Fruit fly (Drosophila melanogaster): ENCODE measurements around the gene Mob2.

dm6 chr3L:11542437-11542836 is 19.6 kb downstream of the Mob2 start:
- no peak for TF ChIP-seq foxo (GFP tag; optimal IDR thresholded peaks at IDR 0.05)
- no peak for TF ChIP-seq Sp1 (GFP tag; optimal IDR thresholded peaks at IDR 0.05)
- no peak for TF ChIP-seq rgr (GFP tag; optimal IDR thresholded peaks at IDR 0.05)
- TF ChIP-seq Myc (optimal IDR thresholded peaks at IDR 0.05): no peak
- no peak for TF ChIP-seq N (GFP tag; optimal IDR thresholded peaks at IDR 0.05)
- TF ChIP-seq Dif (GFP tag; optimal IDR thresholded peaks at IDR 0.05; ENCODE audit: partially characterized antibody): no peak
- no peak for TF ChIP-seq lola (GFP tag; optimal IDR thresholded peaks at IDR 0.05)
- TF ChIP-seq dmrt93B (GFP tag; optimal IDR thresholded peaks at IDR 0.05): no peak
- TF ChIP-seq Vsx2 (GFP tag; optimal IDR thresholded peaks at IDR 0.05; ENCODE audit: partially characterized antibody): no peak
- no peak for TF ChIP-seq sage (GFP tag; optimal IDR thresholded peaks at IDR 0.05)
- no peak for TF ChIP-seq fru (GFP tag; optimal IDR thresholded peaks at IDR 0.05)
- TF ChIP-seq br (GFP tag; optimal IDR thresholded peaks at IDR 0.05): no peak
- TF ChIP-seq jim (GFP tag; optimal IDR thresholded peaks at IDR 0.05): no peak

Data from whole organism, wandering third instar larva.